Worm (Caenorhabditis elegans) whole organism, L1 larva: ENCODE results near the gene ubq-1.
A peak's percentile ranks its signal among the peaks of the same experiment; 100 is the strongest.

ENCODE experiments used
- C16A3.4 ChIP-seq: fragments of 150-350 bp; optimal IDR thresholded peaks from 2 replicates; lab custom pipeline; 2014; ENCODE audit warnings: missing biosample characterization, missing genetic modification characterization
- C34B4.2 ChIP-seq: sonication (generic microtip); optimal IDR thresholded peaks from 2 replicates; lab custom pipeline; 2017; ENCODE audit warnings: mild to moderate bottlenecking, missing genetic modification characterization, missing compliant biosample characterization
- F16B12.6 ChIP-seq: fragments of 150-350 bp; optimal IDR thresholded peaks from 2 replicates; lab custom pipeline; 2014; ENCODE audit warnings: missing biosample characterization, missing genetic modification characterization
- aha-1 ChIP-seq: fragments of 150-350 bp; optimal IDR thresholded peaks from 2 replicates; lab custom pipeline; 2014; ENCODE audit warnings: missing biosample characterization, missing genetic modification characterization
- aly-2 ChIP-seq: fragments of 150-350 bp; optimal IDR thresholded peaks from 2 replicates; lab custom pipeline; 2014; ENCODE audit warnings: missing biosample characterization, missing genetic modification characterization
- blmp-1 ChIP-seq: fragments of 150-350 bp; optimal IDR thresholded peaks from 2 replicates; lab custom pipeline; 2014; ENCODE audit warnings: missing biosample characterization, missing genetic modification characterization
- ceh-63 ChIP-seq: fragments of 200-800 bp; sonication (Bioruptor generic); optimal IDR thresholded peaks from 2 replicates; lab custom pipeline; 2018; ENCODE audit warnings: mild to moderate bottlenecking, missing genetic modification characterization, missing compliant biosample characterization
- ceh-8 ChIP-seq: fragments of 200-800 bp; sonication (Bioruptor generic); optimal IDR thresholded peaks from 2 replicates; lab custom pipeline; 2018; ENCODE audit warnings: mild to moderate bottlenecking, missing genetic modification characterization, moderate library complexity, missing compliant biosample characterization
- ces-1 ChIP-seq: fragments of 150-350 bp; optimal IDR thresholded peaks from 2 replicates; lab custom pipeline; 2014; ENCODE audit warnings: missing biosample characterization, missing genetic modification reagents, missing genetic modification characterization
- dpl-1 ChIP-seq, 3 experiments: fragments of 150-350 bp in 2 of 3; sonication (generic microtip) in 1 of 3; optimal IDR thresholded peaks; 2 replicates each; lab custom pipeline; 2014 to 2017; ENCODE audit warnings: missing biosample characterization in 3 of 3, missing genetic modification characterization in 3 of 3, missing genetic modification reagents in 3 of 3
- dsc-1 ChIP-seq: sonication (generic microtip); optimal IDR thresholded peaks from 2 replicates; lab custom pipeline; 2016; ENCODE audit warnings: mild to moderate bottlenecking, missing genetic modification characterization, missing compliant biosample characterization
- efl-1 ChIP-seq, 4 experiments: fragments of 150-350 bp; optimal IDR thresholded peaks in 3 of 4; peaks in 1 of 4; 1 replicate in 1 of 4; 2 replicates in 3 of 4; lab custom pipeline; 2014; ENCODE audit warnings: missing biosample characterization in 2 of 4, missing genetic modification characterization in 2 of 4, missing genetic modification reagents in 2 of 4
- egl-13 ChIP-seq: sonication (generic microtip); optimal IDR thresholded peaks from 2 replicates; lab custom pipeline; 2016; ENCODE audit warnings: missing genotype, missing genetic modification reagents, missing genetic modification characterization, missing compliant biosample characterization
- egl-27 ChIP-seq, 2 experiments: fragments of 150-350 bp in 1 of 2; sonication (generic microtip); optimal IDR thresholded peaks; 3 replicates each; lab custom pipeline; 2017 to 2018; ENCODE audit warnings: missing biosample characterization in 2 of 2, missing genetic modification characterization in 2 of 2, missing genetic modification reagents in 2 of 2
- elt-2 ChIP-seq: sonication (generic microtip); optimal IDR thresholded peaks from 2 replicates; lab custom pipeline; 2016; ENCODE audit warnings: missing genetic modification characterization, mild to moderate bottlenecking, inconsistent platforms, missing compliant biosample characterization, missing genetic modification reagents
- elt-3 ChIP-seq, 6 experiments: fragments of 150-350 bp in 1 of 6; sonication (generic microtip); optimal IDR thresholded peaks; 2 replicates each; lab custom pipeline; 2017 to 2018; ENCODE audit warnings: missing biosample characterization in 6 of 6, missing genetic modification characterization in 6 of 6, inconsistent platforms in 1 of 6
- fkh-10 ChIP-seq: sonication (generic microtip); optimal IDR thresholded peaks from 2 replicates; lab custom pipeline; 2017; ENCODE audit warnings: missing biosample characterization, missing genetic modification reagents, missing genetic modification characterization
- hlh-4 ChIP-seq: sonication (generic microtip); optimal IDR thresholded peaks from 2 replicates; lab custom pipeline; 2016; ENCODE audit warnings: mild to moderate bottlenecking, missing genetic modification characterization, missing compliant biosample characterization
- hpl-2 ChIP-seq: fragments of 150-350 bp; optimal IDR thresholded peaks from 2 replicates; lab custom pipeline; 2014; ENCODE audit warnings: missing biosample characterization, missing genetic modification reagents, missing genetic modification characterization
- isw-1 ChIP-seq: fragments of 200-800 bp; sonication (Bioruptor generic); IDR thresholded peaks from 2 replicates; pipeline ENCODE4 v1.3.6; 2022; ENCODE audit warnings: missing genetic modification characterization, missing compliant biosample characterization
- jun-1 ChIP-seq: fragments of 150-350 bp; optimal IDR thresholded peaks from 2 replicates; lab custom pipeline; 2014; ENCODE audit warnings: missing biosample characterization, missing genetic modification reagents, missing genetic modification characterization
- lin-13 ChIP-seq: fragments of 150-350 bp; optimal IDR thresholded peaks from 2 replicates; lab custom pipeline; 2014; ENCODE audit warnings: missing biosample characterization, missing genetic modification reagents, missing genetic modification characterization
- lin-14 ChIP-seq: fragments of 200-800 bp; sonication (Bioruptor generic); optimal IDR thresholded peaks from 2 replicates; lab custom pipeline; 2018; ENCODE audit warnings: mild to moderate bottlenecking, missing genetic modification characterization, moderate library complexity, missing compliant biosample characterization
- lin-35 ChIP-seq, 2 experiments: fragments of 150-350 bp; optimal IDR thresholded peaks; 2 replicates each; lab custom pipeline; 2014; ENCODE audit warnings: missing biosample characterization in 2 of 2, missing genetic modification characterization in 2 of 2, missing genetic modification reagents in 2 of 2
- lin-39 ChIP-seq: fragments of 150-350 bp; optimal IDR thresholded peaks from 2 replicates; lab custom pipeline; 2014; ENCODE audit warnings: missing biosample characterization, missing genetic modification reagents, missing genetic modification characterization
- mab-9 ChIP-seq: fragments of 200-800 bp; sonication (Bioruptor generic); IDR thresholded peaks from 2 replicates; pipeline ENCODE4 v1.3.6; 2022; ENCODE audit warnings: missing genetic modification reagents, missing genetic modification characterization, missing compliant biosample characterization
- mep-1 ChIP-seq: fragments of 150-350 bp; optimal IDR thresholded peaks from 2 replicates; lab custom pipeline; 2014; ENCODE audit warnings: missing biosample characterization, missing genetic modification characterization
- nhr-11 ChIP-seq: fragments of 150-350 bp; optimal IDR thresholded peaks from 2 replicates; lab custom pipeline; 2014; ENCODE audit warnings: missing biosample characterization, missing genetic modification characterization
- nhr-12 ChIP-seq: sonication (generic microtip); optimal IDR thresholded peaks from 2 replicates; lab custom pipeline; 2017; ENCODE audit warnings: missing biosample characterization, missing genetic modification characterization
- nhr-19 ChIP-seq: fragments of 200-800 bp; sonication (Bioruptor generic); conservative IDR thresholded peaks from 2 replicates; pipeline ENCODE4 v1.3.6; 2022; ENCODE audit warnings: missing genetic modification characterization, missing compliant biosample characterization
- nhr-237 ChIP-seq: fragments of 150-350 bp; optimal IDR thresholded peaks from 2 replicates; lab custom pipeline; 2014; ENCODE audit warnings: missing biosample characterization, missing genetic modification characterization
- nhr-71 ChIP-seq: sonication (generic microtip); optimal IDR thresholded peaks from 2 replicates; lab custom pipeline; 2016; ENCODE audit warnings: mild to moderate bottlenecking, missing genetic modification characterization, moderate library complexity, missing compliant biosample characterization
- nhr-76 ChIP-seq: sonication (generic microtip); optimal IDR thresholded peaks from 2 replicates; lab custom pipeline; 2017; ENCODE audit warnings: missing biosample characterization, missing genetic modification characterization
- nhr-84 ChIP-seq: sonication (generic microtip); optimal IDR thresholded peaks from 2 replicates; lab custom pipeline; 2017; ENCODE audit warnings: missing biosample characterization, missing genetic modification characterization
- nhr-85 ChIP-seq: sonication (generic microtip); peaks from one replicate; lab custom pipeline; 2016; ENCODE audit warnings: missing genetic modification characterization, inconsistent platforms, missing compliant biosample characterization
- nhr-90 ChIP-seq: sonication (generic microtip); optimal IDR thresholded peaks from 2 replicates; lab custom pipeline; 2016; ENCODE audit warnings: mild to moderate bottlenecking, missing genetic modification characterization, missing compliant biosample characterization; ENCODE audit not compliant: poor library complexity
- pag-3 ChIP-seq: sonication (generic microtip); optimal IDR thresholded peaks from 2 replicates; lab custom pipeline; 2017; ENCODE audit warnings: missing genetic modification characterization, mild to moderate bottlenecking, missing compliant biosample characterization, antibody characterized with exemption, borderline replicate concordance; ENCODE audit not compliant: insufficient read depth
- pqm-1 ChIP-seq: sonication (generic microtip); optimal IDR thresholded peaks from 3 replicates; lab custom pipeline; 2017; ENCODE audit warnings: missing biosample characterization, missing genetic modification characterization
- rnt-1 ChIP-seq: sonication (generic microtip); optimal IDR thresholded peaks from 2 replicates; lab custom pipeline; 2016; ENCODE audit warnings: mild to moderate bottlenecking, missing genetic modification characterization, moderate library complexity, missing compliant biosample characterization
- skn-1 ChIP-seq: fragments of 150-350 bp; optimal IDR thresholded peaks from 2 replicates; lab custom pipeline; 2014; ENCODE audit warnings: missing biosample characterization, missing genetic modification characterization
- snpc-4 ChIP-seq: fragments of 150-350 bp; optimal IDR thresholded peaks from 2 replicates; lab custom pipeline; 2014; ENCODE audit warnings: missing biosample characterization, missing genetic modification characterization
- snu-23 ChIP-seq: sonication (generic microtip); optimal IDR thresholded peaks from 2 replicates; lab custom pipeline; 2016; ENCODE audit warnings: missing genetic modification characterization, missing compliant biosample characterization
- tbx-2 ChIP-seq: sonication (generic microtip); optimal IDR thresholded peaks from 2 replicates; lab custom pipeline; 2016; ENCODE audit warnings: missing genetic modification characterization, missing compliant biosample characterization
- tlp-1 ChIP-seq: fragments of 150-350 bp; optimal IDR thresholded peaks from 2 replicates; lab custom pipeline; 2014; ENCODE audit warnings: missing biosample characterization, missing genetic modification characterization
- unc-130 ChIP-seq: fragments of 150-350 bp; optimal IDR thresholded peaks from 2 replicates; lab custom pipeline; 2017; ENCODE audit warnings: missing biosample characterization, missing genetic modification characterization, inconsistent platforms
- unc-30 ChIP-seq: sonication (generic microtip); optimal IDR thresholded peaks from 2 replicates; lab custom pipeline; 2017; ENCODE audit warnings: missing biosample characterization, missing genetic modification characterization
- unc-62 ChIP-seq: fragments of 150-350 bp; optimal IDR thresholded peaks from 2 replicates; lab custom pipeline; 2014; ENCODE audit warnings: missing biosample characterization, missing genetic modification reagents, missing genetic modification characterization
- unc-86 ChIP-seq: sonication (generic microtip); optimal IDR thresholded peaks from 2 replicates; lab custom pipeline; 2016; ENCODE audit warnings: missing genetic modification characterization, missing compliant biosample characterization
- unc-98 ChIP-seq: fragments of 200-800 bp; sonication (Bioruptor generic); IDR thresholded peaks from 2 replicates; pipeline ENCODE4 v1.3.6; 2022; ENCODE audit warnings: missing genetic modification characterization, missing compliant biosample characterization
- zip-4 ChIP-seq: fragments of 200-800 bp; sonication (Bioruptor generic); optimal IDR thresholded peaks from 2 replicates; lab custom pipeline; 2018; ENCODE audit warnings: mild to moderate bottlenecking, missing genetic modification characterization, moderate library complexity, missing compliant biosample characterization
- ztf-4 ChIP-seq: fragments of 150-350 bp; optimal IDR thresholded peaks from 2 replicates; lab custom pipeline; 2014; ENCODE audit warnings: missing biosample characterization, missing genetic modification characterization

The ubq-1 gene

DNA sequence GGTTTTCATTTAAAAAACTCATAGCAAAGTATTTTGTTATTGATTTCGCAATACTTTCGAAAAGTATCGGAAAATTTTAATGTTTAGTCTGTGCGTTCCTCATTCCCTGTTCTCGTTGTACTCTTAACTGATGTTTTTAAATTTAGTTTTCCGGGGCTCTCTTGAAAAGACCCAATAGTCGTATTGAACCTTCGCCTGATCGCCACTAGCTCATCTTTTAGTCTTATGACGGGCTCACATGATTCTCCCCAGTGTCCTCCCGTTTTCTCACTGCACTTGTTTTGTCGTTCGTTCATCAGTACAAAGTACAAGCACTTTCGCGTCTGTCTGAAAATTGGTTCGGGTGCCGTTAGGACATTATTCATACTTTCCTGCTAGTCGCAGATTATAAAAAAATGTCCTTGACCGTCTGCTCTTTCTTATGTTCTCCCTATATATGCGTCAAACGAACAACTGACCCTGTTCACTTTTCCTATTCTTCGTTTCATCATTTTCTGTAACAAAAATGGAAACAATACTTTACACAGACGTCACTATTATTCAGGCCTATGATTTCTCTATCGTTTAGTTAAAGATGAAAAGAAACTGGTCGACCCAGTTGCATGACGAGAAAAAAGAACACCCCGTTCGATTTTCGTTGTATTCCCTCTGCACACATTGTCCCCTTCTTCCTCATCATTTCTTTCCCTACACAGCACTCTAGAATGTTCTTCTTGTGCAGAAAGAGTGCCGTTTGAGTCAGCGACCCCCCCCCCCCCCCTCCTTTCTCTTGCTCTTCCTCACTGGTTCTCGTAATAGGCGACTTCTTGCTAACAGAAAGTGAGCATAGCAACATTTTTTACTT, at the start of gene ubq-1:
Gene ubq-1 (plus strand): TSS at position 802 of the 844 bp plus-strand sequence.
- TF ChIP-seq mab-9 (GFP tag; lab: Robert Waterston, UW) (no peak), nhr-71 (tag; lab: Kevin White, UChicago) (peak; percentile 48), nhr-90 (tag; lab: Kevin White, UChicago) (no peak), elt-3 (tag; optimal IDR thresholded peaks at IDR 0.05; lab: Kevin White, UChicago) (no peak), rnt-1 (peak; percentile 18), snu-23 (GFP tag; lab: Kevin White, UChicago) (peak; percentile 1), aly-2 (tag; lab: Kevin White, UChicago) (no peak), ceh-63 (GFP tag; lab: Kevin White, UChicago) (no peak), aha-1 (no peak), zip-4 (GFP tag; lab: Kevin White, UChicago) (peak; percentile 55), hlh-4 (no peak), jun-1 (tag; lab: Kevin White, UChicago) (no peak), nhr-11 (no peak), C34B4.2 (no peak), tlp-1 (no peak), fkh-10 (no peak), F16B12.6 (tag; lab: Kevin White, UChicago) (no peak), lin-13 (GFP tag; lab: Kevin White, UChicago) (no peak), egl-13 (tag; lab: Kevin White, UChicago) (no peak), C16A3.4 (tag; lab: Kevin White, UChicago) (no peak), pag-3 (tag; lab: Kevin White, UChicago) (no peak), hpl-2 (no peak), nhr-85 (tag; lab: Kevin White, UChicago) (no peak), nhr-12 (tag; lab: Kevin White, UChicago) (no peak), isw-1 (GFP tag; lab: Robert Waterston, UW) (no peak), nhr-84 (tag; lab: Kevin White, UChicago) (no peak), elt-2 (tag; lab: Kevin White, UChicago) (peak; percentile 19), ztf-4 (tag; lab: Kevin White, UChicago) (peak; percentile 42), unc-86 (tag; lab: Kevin White, UChicago) (no peak), lin-35 (GFP tag; optimal IDR thresholded peaks at IDR 0.05; lab: Kevin White, UChicago) (peak in 1 of 2 experiments; percentile 15), dsc-1 (tag; lab: Kevin White, UChicago) (peak; percentile 14), mep-1 (tag; lab: Kevin White, UChicago) (peak; percentile 34), lin-14 (GFP tag; lab: Kevin White, UChicago) (no peak), efl-1 (optimal IDR thresholded peaks at IDR 0.05; lab: Kevin White, UChicago) (no peak), efl-1 (GFP tag; optimal IDR thresholded peaks at IDR 0.05 in 1 of 2; lab: Kevin White, UChicago) (peak in 1 of 2 experiments; percentile 65), dpl-1 (GFP tag; optimal IDR thresholded peaks at IDR 0.05; lab: Kevin White, UChicago) (no peak), egl-27 (tag; optimal IDR thresholded peaks at IDR 0.05; lab: Kevin White, UChicago) (no peak), unc-130 (tag; lab: Kevin White, UChicago) (no peak), unc-30 (tag; lab: Kevin White, UChicago) (no peak), nhr-237 (no peak), ces-1 (GFP tag; lab: Kevin White, UChicago) (no peak), tbx-2 (tag; lab: Kevin White, UChicago) (no peak), skn-1 (tag; lab: Kevin White, UChicago) (no peak), unc-98 (no peak), lin-39 (no peak), pqm-1 (tag; lab: Kevin White, UChicago) (no peak), snpc-4 (tag; lab: Kevin White, UChicago) (no peak), ceh-8 (GFP tag; lab: Kevin White, UChicago) (no peak), nhr-19 (GFP tag; lab: Robert Waterston, UW) (0 out of 2 replicates have a peak, but pooled peaks have one; percentile 20), unc-62 (GFP tag; lab: Kevin White, UChicago) (no peak), blmp-1 (tag; lab: Kevin White, UChicago) (no peak), nhr-76 (tag; lab: Kevin White, UChicago) (no peak)
